Fruit fly (Drosophila melanogaster): ENCODE results near the gene sgl.

The sgl gene

DNA sequence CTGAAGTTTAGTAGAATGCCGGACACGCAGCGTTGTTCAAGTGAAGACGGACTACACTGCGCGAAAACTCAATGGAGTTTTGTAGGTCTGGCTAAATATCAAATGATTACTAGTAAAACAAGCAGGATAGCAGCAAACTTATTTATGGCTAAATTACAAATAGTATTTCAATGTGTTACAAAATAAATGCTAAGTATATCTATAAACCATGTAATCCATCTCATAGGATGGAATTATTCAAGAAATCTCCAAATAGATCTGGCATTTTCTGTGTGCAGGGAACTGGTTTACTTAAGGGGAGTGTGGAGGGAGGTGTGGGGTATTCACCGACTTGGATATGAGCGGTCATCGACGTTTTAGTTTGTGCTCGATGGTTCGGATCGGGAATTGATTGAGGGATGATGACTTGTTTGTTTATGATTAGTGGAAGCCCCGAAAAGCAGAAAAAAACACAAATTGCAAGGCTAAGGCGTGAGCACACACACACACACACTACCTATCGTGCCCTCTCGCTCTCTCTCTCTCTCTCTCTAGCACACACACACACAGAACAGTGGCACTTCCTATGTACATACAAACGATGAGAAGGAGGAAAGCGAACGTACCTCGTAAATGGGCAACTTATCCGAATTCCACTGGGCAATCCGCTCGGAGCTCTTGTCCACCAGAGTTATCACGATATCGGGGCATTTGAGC, 618 bp downstream of the sgl start (continued):
- TF ChIP-seq mam (GFP tag; optimal IDR thresholded peaks at IDR 0.05) = peak; percentile 79
- peak; percentile 61 for TF ChIP-seq MTF-1 (GFP tag; optimal IDR thresholded peaks at IDR 0.05; ENCODE audit: borderline replicate concordance)
- no peak for TF ChIP-seq CG4360 (GFP tag; IDR thresholded peaks at IDR 0.05)
- peak; percentile 80 for TF ChIP-seq oc (tag; optimal IDR thresholded peaks at IDR 0.05)
- TF ChIP-seq Doc2 (GFP tag; IDR thresholded peaks at IDR 0.05) = no peak
- TF ChIP-seq vfl (GFP tag; optimal IDR thresholded peaks at IDR 0.05) = peak; percentile 56
- TF ChIP-seq CG14441 (GFP tag; IDR thresholded peaks at IDR 0.05) = peak; percentile 77
- TF ChIP-seq CG2202 (tag; optimal IDR thresholded peaks at IDR 0.05) = peak; percentile 69
- peak; percentile 82 for TF ChIP-seq ci (GFP tag; IDR thresholded peaks at IDR 0.05)
- TF ChIP-seq so (GFP tag; IDR thresholded peaks at IDR 0.05) = peak; percentile 70; the same call in 1 of the 3 replicates
- peak; percentile 79 for TF ChIP-seq CG1832 (GFP tag; optimal IDR thresholded peaks at IDR 0.05)
- peak; percentile 48 for TF ChIP-seq caup (GFP tag; optimal IDR thresholded peaks at IDR 0.05; ENCODE audit: severe bottlenecking)
- TF ChIP-seq ken (GFP tag; IDR thresholded peaks at IDR 0.05) = 0 out of 3 replicates have a peak, but pooled peaks have one; percentile 20
- TF ChIP-seq Optix (GFP tag; IDR thresholded peaks at IDR 0.05) = 0 out of 3 replicates have a peak, but pooled peaks have one; percentile 46
- TF ChIP-seq Ssrp (tag; optimal IDR thresholded peaks at IDR 0.05) = peak; percentile 83
- TF ChIP-seq CG2116 (GFP tag; optimal IDR thresholded peaks at IDR 0.05) = peak; percentile 21
- TF ChIP-seq CG10209 (GFP tag; optimal IDR thresholded peaks at IDR 0.05) = peak; percentile 87
- TF ChIP-seq MESR4 (GFP tag; optimal IDR thresholded peaks at IDR 0.05) = peak; percentile 1
- peak; percentile 8 for TF ChIP-seq CG13894 (tag; optimal IDR thresholded peaks at IDR 0.05)
- peak; percentile 86 for TF ChIP-seq cg (GFP tag; optimal IDR thresholded peaks at IDR 0.05)
- peak; percentile 67 for TF ChIP-seq H2.0 (GFP tag; IDR thresholded peaks at IDR 0.05)
- peak; percentile 72 for TF ChIP-seq CG10654 (GFP tag; optimal IDR thresholded peaks at IDR 0.05)
- peak; percentile 64 for TF ChIP-seq CG18476 (GFP tag; optimal IDR thresholded peaks at IDR 0.05)
- no peak for TF ChIP-seq pros (GFP tag; optimal IDR thresholded peaks at IDR 0.05)
- peak; percentile 34; the same call in 1 of the 2 replicates for TF ChIP-seq dimm (GFP tag; IDR thresholded peaks at IDR 0.05)
- no peak for TF ChIP-seq h (optimal IDR thresholded peaks at IDR 0.05)
- TF ChIP-seq hbn (GFP tag; IDR thresholded peaks at IDR 0.05; ENCODE audit: partially characterized antibody) = no peak
- peak; percentile 88 for TF ChIP-seq CG8924 (tag; optimal IDR thresholded peaks at IDR 0.05)
- TF ChIP-seq Hmr (GFP tag; optimal IDR thresholded peaks at IDR 0.05) = peak; percentile 80
- no peak for TF ChIP-seq C15 (GFP tag; IDR thresholded peaks at IDR 0.05)
- peak; percentile 52 for TF ChIP-seq gsb (GFP tag; IDR thresholded peaks at IDR 0.05)
- TF ChIP-seq nmo (GFP tag; optimal IDR thresholded peaks at IDR 0.05) = peak; percentile 86
- peak; percentile 28; the same call in 1 of the 3 replicates for TF ChIP-seq sr (GFP tag; IDR thresholded peaks at IDR 0.05)
- peak; percentile 87 for TF ChIP-seq Camta (GFP tag; optimal IDR thresholded peaks at IDR 0.05)
- TF ChIP-seq CG6175 (GFP tag; IDR thresholded peaks at IDR 0.05) = no peak; the same call in 2 of the 3 replicates
- no peak for TF ChIP-seq ato (GFP tag; IDR thresholded peaks at IDR 0.05; ENCODE audit: partially characterized antibody)
- peak; percentile 79 for TF ChIP-seq CG8944 (GFP tag; optimal IDR thresholded peaks at IDR 0.05)
- peak; percentile 61 to 91 for TF ChIP-seq bsh (GFP tag; optimal IDR thresholded peaks at IDR 0.05)
- TF ChIP-seq CG12942 (GFP tag; optimal IDR thresholded peaks at IDR 0.05) = peak; percentile 69
- peak; percentile 76 for TF ChIP-seq Atf6 (GFP tag; IDR thresholded peaks at IDR 0.05)
- peak; percentile 86 for TF ChIP-seq CG18262 (tag; optimal IDR thresholded peaks at IDR 0.05)
- TF ChIP-seq Ets65A (GFP tag) = peak; percentile 95
- TF ChIP-seq Hr51 (GFP tag; optimal IDR thresholded peaks at IDR 0.05) = peak; percentile 52 to 87
- peak; percentile 52 for TF ChIP-seq CG6272 (GFP tag; IDR thresholded peaks at IDR 0.05)
- TF ChIP-seq CG9727 (GFP tag; optimal IDR thresholded peaks at IDR 0.05) = peak; percentile 84
- peak; percentile 67 for TF ChIP-seq her (GFP tag; optimal IDR thresholded peaks at IDR 0.05)
- TF ChIP-seq CG10543 (GFP tag; optimal IDR thresholded peaks at IDR 0.05) = no peak
- peak; percentile 77 for TF ChIP-seq CG1602 (GFP tag; optimal IDR thresholded peaks at IDR 0.05)
- TF ChIP-seq CG12155 (GFP tag; optimal IDR thresholded peaks at IDR 0.05) = peak; percentile 79

All from whole organism, embryonic.